Worm (Caenorhabditis elegans) whole organism, L1 larva: ENCODE data around the gene R02F2.8.

ENCODE experiments used
- aly-2 ChIP-seq: fragments of 150-350 bp; optimal IDR thresholded peaks from 2 replicates; lab custom pipeline; 2014; ENCODE audit warnings: missing biosample characterization, missing genetic modification characterization
- ama-1 ChIP-seq: fragments of 150-350 bp; optimal IDR thresholded peaks from 2 replicates; lab custom pipeline; 2014
- dpl-1 ChIP-seq, 3 experiments: fragments of 150-350 bp in 2 of 3; sonication (generic microtip) in 1 of 3; optimal IDR thresholded peaks; 2 replicates each; lab custom pipeline; 2014 to 2017; ENCODE audit warnings: missing biosample characterization in 3 of 3, missing genetic modification characterization in 3 of 3, missing genetic modification reagents in 3 of 3
- lin-13 ChIP-seq: fragments of 150-350 bp; optimal IDR thresholded peaks from 2 replicates; lab custom pipeline; 2014; ENCODE audit warnings: missing biosample characterization, missing genetic modification reagents, missing genetic modification characterization
- nhr-237 ChIP-seq: fragments of 150-350 bp; optimal IDR thresholded peaks from 2 replicates; lab custom pipeline; 2014; ENCODE audit warnings: missing biosample characterization, missing genetic modification characterization
- snpc-4 ChIP-seq: fragments of 150-350 bp; optimal IDR thresholded peaks from 2 replicates; lab custom pipeline; 2014; ENCODE audit warnings: missing biosample characterization, missing genetic modification characterization
- tbx-2 ChIP-seq: sonication (generic microtip); optimal IDR thresholded peaks from 2 replicates; lab custom pipeline; 2016; ENCODE audit warnings: missing genetic modification characterization, missing compliant biosample characterization
- unc-86 ChIP-seq: sonication (generic microtip); optimal IDR thresholded peaks from 2 replicates; lab custom pipeline; 2016; ENCODE audit warnings: missing genetic modification characterization, missing compliant biosample characterization
- zip-4 ChIP-seq: fragments of 200-800 bp; sonication (Bioruptor generic); optimal IDR thresholded peaks from 2 replicates; lab custom pipeline; 2018; ENCODE audit warnings: mild to moderate bottlenecking, missing genetic modification characterization, moderate library complexity, missing compliant biosample characterization
- ztf-4 ChIP-seq: fragments of 150-350 bp; optimal IDR thresholded peaks from 2 replicates; lab custom pipeline; 2014; ENCODE audit warnings: missing biosample characterization, missing genetic modification characterization

DNA sequence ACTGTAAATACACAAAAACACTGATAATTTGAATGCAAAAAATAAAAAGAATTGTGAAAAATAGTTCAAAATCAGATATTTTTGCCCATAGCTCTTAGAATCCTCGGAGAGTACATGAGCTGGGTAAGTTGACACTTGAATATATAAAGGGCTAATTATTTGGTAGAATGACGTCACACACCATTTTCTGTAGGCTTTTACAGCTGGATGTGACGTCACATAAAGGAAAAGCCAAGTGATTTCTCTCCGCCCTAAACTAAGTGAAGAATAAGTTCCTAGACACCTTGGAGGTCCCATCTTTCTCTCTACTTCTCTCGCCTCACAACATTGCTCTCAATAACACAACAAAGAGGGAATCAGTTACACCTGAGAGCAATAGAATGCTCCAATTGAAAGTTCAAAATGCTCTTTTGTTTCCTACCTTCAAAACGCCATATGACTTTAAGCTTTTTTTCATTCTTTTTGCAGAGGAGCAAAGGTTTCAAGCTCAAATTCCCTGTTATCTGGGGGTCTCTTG lies 7.9 kb downstream of the R02F2.8 start, which contains the start of gene osg-1:
- TF ChIP-seq aly-2 (tag; lab: Kevin White, UChicago): no peak
- no peak for TF ChIP-seq ztf-4 (tag; lab: Kevin White, UChicago)
- TF ChIP-seq lin-13 (GFP tag; lab: Kevin White, UChicago): no peak
- TF ChIP-seq unc-86 (tag; lab: Kevin White, UChicago): no peak
- TF ChIP-seq snpc-4: no peak
- no peak for TF ChIP-seq zip-4 (GFP tag; lab: Kevin White, UChicago)
- TF ChIP-seq nhr-237 (tag; lab: Kevin White, UChicago): no peak
- no peak for TF ChIP-seq ama-1
- no peak for TF ChIP-seq tbx-2 (tag; lab: Kevin White, UChicago)
- no peak for TF ChIP-seq dpl-1 (GFP tag; optimal IDR thresholded peaks at IDR 0.05; lab: Kevin White, UChicago)
